Fruit fly (Drosophila melanogaster) whole organism, wandering third instar larva: ENCODE measurements around the gene Gr92a.
"Not testable (repeated sequence)": the region's sequence is repeated elsewhere in the genome, so short reads cannot be mapped to it uniquely, and the experiment has no call there.

Source experiments
- Abd-B ChIP-seq: fragments of >200 bp; optimal IDR thresholded peaks from 2 replicates; lab custom pipeline; 2017; ENCODE audit warnings: missing biosample characterization, missing genetic modification characterization
- CG32264 ChIP-seq: fragments of 200-800 bp; sonication (Bioruptor generic); optimal IDR thresholded peaks from 2 replicates; lab custom pipeline; 2016; ENCODE audit warnings: missing biosample characterization, missing genetic modification characterization
- CG9705 ChIP-seq: fragments of 200-800 bp; sonication (Bioruptor generic); optimal IDR thresholded peaks from 2 replicates; lab custom pipeline; 2018; ENCODE audit warnings: missing biosample characterization, mild to moderate bottlenecking, missing genetic modification characterization
- CrebA ChIP-seq: fragments of 200-800 bp; sonication (Bioruptor generic); optimal IDR thresholded peaks from 2 replicates; lab custom pipeline; 2016; ENCODE audit warnings: missing biosample characterization, mild to moderate bottlenecking, missing genetic modification characterization, borderline replicate concordance
- Dfd ChIP-seq: fragments of >200 bp; optimal IDR thresholded peaks from 2 replicates; lab custom pipeline; 2017; ENCODE audit warnings: missing biosample characterization, missing genetic modification characterization
- Dif ChIP-seq: fragments of 200-275, 200-300 bp; sonication (Bioruptor generic); optimal IDR thresholded peaks from 2 replicates; lab custom pipeline; 2018; ENCODE audit warnings: missing biosample characterization, missing genetic modification characterization; ENCODE audit not compliant: partially characterized antibody
- GATAd ChIP-seq: sonication (Bioruptor generic); optimal IDR thresholded peaks from 2 replicates; lab custom pipeline; 2016; ENCODE audit warnings: missing biosample characterization, missing genetic modification characterization
- HLH106 ChIP-seq: fragments of 200-800 bp; optimal IDR thresholded peaks from 3 replicates; lab custom pipeline; 2019; ENCODE audit warnings: missing biosample characterization, mild to moderate bottlenecking, missing genetic modification characterization, moderate library complexity
- Hnf4 ChIP-seq: fragments of 200-800 bp; sonication (Bioruptor generic); optimal IDR thresholded peaks from 2 replicates; lab custom pipeline; 2016; ENCODE audit warnings: missing biosample characterization, mild to moderate bottlenecking, missing genetic modification characterization
- Hr78 ChIP-seq: fragments of >200 bp; optimal IDR thresholded peaks from 2 replicates; lab custom pipeline; 2017; ENCODE audit warnings: missing biosample characterization, missing genetic modification characterization
- Hr83 ChIP-seq: fragments of 200-300 bp; sonication (Bioruptor generic); optimal IDR thresholded peaks from 2 replicates; lab custom pipeline; 2016; ENCODE audit warnings: missing biosample characterization, mild to moderate bottlenecking, missing genetic modification characterization, moderate library complexity; ENCODE audit not compliant: poor library complexity, severe bottlenecking
- Jra ChIP-seq: sonication (Bioruptor generic); optimal IDR thresholded peaks from 2 replicates; lab custom pipeline; 2016; ENCODE audit warnings: missing biosample characterization, missing genetic modification characterization
- Myc ChIP-seq: fragments of >200 bp; optimal IDR thresholded peaks from 2 replicates; lab custom pipeline; 2017
- N ChIP-seq: fragments of >200 bp; optimal IDR thresholded peaks from 2 replicates; lab custom pipeline; 2018; ENCODE audit warnings: missing biosample characterization, missing external identifiers, missing genetic modification characterization
- OdsH ChIP-seq: fragments of 200-800 bp; sonication (Bioruptor generic); optimal IDR thresholded peaks from 2 replicates; lab custom pipeline; 2016; ENCODE audit warnings: missing biosample characterization, mild to moderate bottlenecking, missing genetic modification characterization
- Rel ChIP-seq, 2 experiments: fragments of 200-800 bp; sonication (Bioruptor generic) in 1 of 2; optimal IDR thresholded peaks; 2 replicates in 1 of 2; 3 replicates in 1 of 2; lab custom pipeline; 2016 to 2019; ENCODE audit warnings: mild to moderate bottlenecking in 2 of 2, missing biosample characterization in 2 of 2, missing genetic modification characterization in 2 of 2, moderate library complexity in 1 of 2
- Sp1 ChIP-seq: fragments of 200-800 bp; sonication (Bioruptor generic); optimal IDR thresholded peaks from 3 replicates; lab custom pipeline; 2019; ENCODE audit warnings: missing biosample characterization, mild to moderate bottlenecking, missing genetic modification characterization, moderate library complexity
- Vsx2 ChIP-seq: fragments of 200-300, 225-300 bp; sonication (Bioruptor generic); optimal IDR thresholded peaks from 2 replicates; lab custom pipeline; 2018; ENCODE audit warnings: missing biosample characterization, missing genetic modification characterization; ENCODE audit not compliant: partially characterized antibody
- br ChIP-seq: fragments of 200-800 bp; sonication (Bioruptor generic); optimal IDR thresholded peaks from 2 replicates; lab custom pipeline; 2016; ENCODE audit warnings: missing biosample characterization, missing genetic modification characterization
- brk ChIP-seq: fragments of 200-800 bp; sonication (Bioruptor generic); optimal IDR thresholded peaks from 2 replicates; lab custom pipeline; 2016; ENCODE audit warnings: missing biosample characterization, mild to moderate bottlenecking, missing genetic modification characterization
- dmrt93B ChIP-seq: fragments of 200-800 bp; sonication (Bioruptor generic); optimal IDR thresholded peaks from 2 replicates; lab custom pipeline; 2018; ENCODE audit warnings: missing biosample characterization, mild to moderate bottlenecking, missing genetic modification characterization
- dsf ChIP-seq: sonication (Bioruptor generic); optimal IDR thresholded peaks from 2 replicates; lab custom pipeline; 2016; ENCODE audit warnings: missing biosample characterization, missing genetic modification characterization, borderline replicate concordance
- ey ChIP-seq: fragments of 200-800 bp; sonication (Bioruptor generic); optimal IDR thresholded peaks from 2 replicates; lab custom pipeline; 2016; ENCODE audit warnings: missing biosample characterization, missing genetic modification characterization
- foxo ChIP-seq, 2 experiments: fragments of 200-800 bp; sonication (Bioruptor generic); optimal IDR thresholded peaks; 2 replicates in 1 of 2; 3 replicates in 1 of 2; lab custom pipeline; 2016 to 2017; ENCODE audit warnings: missing biosample characterization in 2 of 2, missing genetic modification characterization in 2 of 2
- fru ChIP-seq: fragments of 200-800 bp; sonication (Bioruptor generic); optimal IDR thresholded peaks from 3 replicates; lab custom pipeline; 2016; ENCODE audit warnings: missing biosample characterization, mild to moderate bottlenecking, missing genetic modification characterization
- h ChIP-seq: fragments of 200-800 bp; sonication (Bioruptor generic); optimal IDR thresholded peaks from 3 replicates; lab custom pipeline; 2016; ENCODE audit warnings: missing biosample characterization, mild to moderate bottlenecking, missing genetic modification characterization
- jim ChIP-seq: fragments of 175-275, 200-325 bp; sonication (Bioruptor generic); optimal IDR thresholded peaks from 2 replicates; lab custom pipeline; 2016; ENCODE audit warnings: missing biosample characterization, mild to moderate bottlenecking, missing genetic modification characterization
- pan ChIP-seq: fragments of >200 bp; optimal IDR thresholded peaks from 2 replicates; lab custom pipeline; 2017
- rgr ChIP-seq: fragments of 200-800 bp; sonication (Bioruptor generic); optimal IDR thresholded peaks from 3 replicates; lab custom pipeline; 2016; ENCODE audit warnings: missing biosample characterization, mild to moderate bottlenecking, missing genetic modification characterization
- sage ChIP-seq: fragments of 200-800 bp; sonication (Bioruptor generic); optimal IDR thresholded peaks from 2 replicates; lab custom pipeline; 2016; ENCODE audit warnings: missing biosample characterization, mild to moderate bottlenecking, missing genetic modification characterization
- sv ChIP-seq: fragments of 200-800 bp; sonication (Bioruptor generic); optimal IDR thresholded peaks from 3 replicates; lab custom pipeline; 2016; ENCODE audit warnings: missing biosample characterization, missing genetic modification characterization
- tai ChIP-seq: sonication (Bioruptor generic); optimal IDR thresholded peaks from 2 replicates; lab custom pipeline; 2016; ENCODE audit warnings: missing biosample characterization, missing genetic modification characterization
- woc ChIP-seq: sonication (Bioruptor generic); optimal IDR thresholded peaks from 2 replicates; lab custom pipeline; 2016; ENCODE audit warnings: missing biosample characterization, mild to moderate bottlenecking, missing genetic modification characterization

Gr92a gene

DNA sequence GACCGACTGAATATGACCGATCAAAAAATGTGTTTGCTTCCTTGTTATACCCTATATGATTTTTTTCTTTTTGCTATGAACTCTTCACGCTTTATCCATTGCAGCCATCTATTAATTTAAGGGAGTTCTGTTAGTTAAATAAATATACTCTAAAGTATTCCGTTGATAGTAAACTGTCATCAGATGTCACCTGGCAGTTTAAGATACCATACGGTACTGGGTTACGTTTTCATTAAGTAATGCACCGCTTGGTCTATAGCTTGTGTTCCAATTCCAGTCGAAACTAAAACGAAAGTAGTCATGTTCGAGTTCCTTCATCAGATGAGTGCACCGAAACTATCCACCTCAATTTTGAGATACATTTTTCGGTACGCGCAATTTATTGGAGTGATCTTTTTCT, at the start of gene Gr92a:
Gene Gr92a (plus strand): TSS at position 301 of the 400 bp plus-strand sequence.
- TF ChIP-seq Myc (lab: Kevin White, UChicago) (no peak), GATAd (GFP tag; lab: Kevin White, UChicago) (no peak), sage (GFP tag; lab: Kevin White, UChicago) (no peak), pan (lab: Kevin White, UChicago) (no peak), br (GFP tag; lab: Kevin White, UChicago) (no peak), N (no peak), OdsH (GFP tag; lab: Kevin White, UChicago) (no peak), Sp1 (GFP tag; lab: Kevin White, UChicago) (no peak), brk (no peak), tai (no peak), sv (GFP tag; lab: Kevin White, UChicago) (no peak), CrebA (GFP tag; lab: Kevin White, UChicago) (no peak), Vsx2 (GFP tag; lab: Kevin White, UChicago) (no peak), dsf (GFP tag; lab: Kevin White, UChicago) (no peak), Abd-B (GFP tag; lab: Kevin White, UChicago) (no peak), h (GFP tag; lab: Kevin White, UChicago) (no peak), jim (no peak), Hr78 (no peak), rgr (no peak), HLH106 (tag; lab: Kevin White, UChicago) (no peak)

DNA sequence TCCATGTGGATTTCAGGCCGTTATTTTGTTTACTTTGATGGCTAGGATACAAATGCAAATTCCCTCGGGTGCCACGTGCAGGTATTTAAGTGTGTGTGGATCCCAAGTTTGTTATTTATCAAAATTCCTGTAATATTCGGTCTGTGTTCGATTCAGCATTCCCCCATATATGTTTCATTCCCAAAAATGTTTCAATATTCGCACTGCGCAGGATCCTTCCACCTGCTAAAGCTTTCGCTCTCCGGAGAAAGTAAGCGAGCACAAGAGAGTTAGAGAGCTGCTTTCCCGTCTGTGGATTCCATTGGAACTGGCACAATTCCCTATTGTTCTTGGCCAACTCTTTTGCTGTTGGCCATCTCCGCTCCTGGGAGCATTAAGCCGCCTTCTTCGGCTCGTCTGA, 40.7 kb upstream of the Gr92a start:
- TF ChIP-seq fru (no peak), Sp1 (GFP tag; lab: Kevin White, UChicago) (no peak), Hnf4 (GFP tag; lab: Kevin White, UChicago) (no peak), Dfd (GFP tag; lab: Kevin White, UChicago) (no peak), foxo (GFP tag; optimal IDR thresholded peaks at IDR 0.05; lab: Kevin White, UChicago) (no peak), Dif (GFP tag; lab: Kevin White, UChicago) (no peak), N (no peak), Myc (lab: Kevin White, UChicago) (no peak), jim (no peak), sage (GFP tag; lab: Kevin White, UChicago) (no peak), Hr83 (GFP tag; lab: Kevin White, UChicago) (no peak), rgr (no peak)

DNA sequence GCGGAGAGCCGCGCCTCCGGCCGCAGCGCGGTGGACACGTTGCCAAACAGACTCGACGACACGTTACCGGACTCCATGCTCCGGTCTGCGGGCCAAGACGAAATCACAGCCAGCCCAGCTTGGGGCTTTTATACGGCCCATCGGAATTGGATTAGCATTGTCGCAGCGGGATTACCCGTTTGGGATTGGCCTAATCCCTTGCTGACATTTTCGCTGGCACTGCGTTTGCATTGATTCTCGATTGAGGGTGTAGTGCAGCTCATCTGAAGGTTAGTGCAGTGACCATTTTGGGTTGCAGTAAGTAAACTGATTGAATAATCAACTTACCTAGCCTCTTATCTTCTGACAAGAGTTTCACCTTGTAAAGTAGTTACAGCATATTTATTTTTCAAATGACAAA, 38.5 kb upstream of the Gr92a start, which contains the start of gene Rh3:
Gene Rh3 (minus strand): TSS at position 101 of the 400 bp plus-strand sequence.
- TF ChIP-seq Rel (GFP tag; optimal IDR thresholded peaks at IDR 0.05; lab: Kevin White, UChicago): no peak
- no peak for TF ChIP-seq Rel (tag; optimal IDR thresholded peaks at IDR 0.05; lab: Kevin White, UChicago)
- TF ChIP-seq GATAd (GFP tag; lab: Kevin White, UChicago): no peak
- no peak for TF ChIP-seq Jra (GFP tag; lab: Kevin White, UChicago)
- no peak for TF ChIP-seq sv (GFP tag; lab: Kevin White, UChicago)
- no peak for TF ChIP-seq Vsx2 (GFP tag; lab: Kevin White, UChicago)
- no peak for TF ChIP-seq woc (GFP tag; lab: Kevin White, UChicago)
- TF ChIP-seq foxo (GFP tag; optimal IDR thresholded peaks at IDR 0.05; lab: Kevin White, UChicago): no peak
- no peak for TF ChIP-seq tai

DNA sequence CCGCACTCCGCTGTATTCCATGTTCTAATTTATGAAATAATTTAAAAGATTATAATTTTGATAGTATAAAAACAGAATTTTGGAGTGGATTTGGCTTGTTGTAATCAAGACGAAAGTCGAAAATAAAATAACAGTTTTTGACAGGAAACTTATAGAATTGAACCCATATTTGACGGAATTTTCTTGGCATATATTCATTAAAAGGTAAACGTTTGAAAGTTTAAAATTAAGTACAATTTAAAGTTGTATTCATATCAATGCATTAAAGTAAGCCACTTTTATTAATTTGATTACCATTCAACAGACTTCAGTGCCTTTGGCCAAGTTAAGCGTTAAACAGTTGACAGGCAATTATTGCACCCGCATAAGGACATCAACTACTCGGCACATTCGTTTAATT, 13.0 kb upstream of the Gr92a start, which contains the start of gene CG31206:
Gene CG31206 (minus strand): TSS at position 101 of the 400 bp plus-strand sequence.
- no peak for TF ChIP-seq brk
- TF ChIP-seq CG32264 (GFP tag; lab: Kevin White, UChicago): no peak
- no peak for TF ChIP-seq jim
- TF ChIP-seq CrebA (GFP tag; lab: Kevin White, UChicago): no peak
- TF ChIP-seq Hnf4 (GFP tag; lab: Kevin White, UChicago): no peak
- no peak for TF ChIP-seq pan (lab: Kevin White, UChicago)
- no peak for TF ChIP-seq CG9705 (GFP tag; lab: Kevin White, UChicago)
- no peak for TF ChIP-seq tai
- no peak for TF ChIP-seq woc (GFP tag; lab: Kevin White, UChicago)

DNA sequence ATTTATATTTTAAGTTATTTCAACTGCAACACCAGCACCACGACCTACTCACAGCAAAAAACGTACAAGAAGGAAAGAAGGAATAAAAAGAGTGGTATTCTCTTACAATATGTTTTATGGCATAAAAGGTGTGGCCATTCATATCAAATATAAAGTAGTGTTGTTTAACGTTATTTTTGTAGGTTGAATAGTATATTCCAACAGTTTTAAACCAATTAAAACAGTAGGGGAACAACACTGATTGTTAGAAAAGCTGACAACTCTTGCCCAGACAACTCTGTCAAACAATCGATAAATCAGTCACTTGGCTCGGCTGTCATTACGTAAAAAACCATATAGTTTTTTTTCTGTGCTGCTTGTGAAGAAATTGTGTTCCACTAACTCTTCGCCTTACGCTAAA, 6.3 kb upstream of the Gr92a start, which contains the start of gene CG10887:
Gene CG10887 (plus strand): TSS at position 301 of the 400 bp plus-strand sequence.
- not testable (repeated sequence) for TF ChIP-seq ey, GATAd, dmrt93B (GFP tag; lab: Kevin White, UChicago)
- TF ChIP-seq, all 38 proteins: peak for 0; not testable (repeated sequence) for 38
